Fruit fly (Drosophila melanogaster): ENCODE data around the gene CG9813.

Gene CG9813

DNA sequence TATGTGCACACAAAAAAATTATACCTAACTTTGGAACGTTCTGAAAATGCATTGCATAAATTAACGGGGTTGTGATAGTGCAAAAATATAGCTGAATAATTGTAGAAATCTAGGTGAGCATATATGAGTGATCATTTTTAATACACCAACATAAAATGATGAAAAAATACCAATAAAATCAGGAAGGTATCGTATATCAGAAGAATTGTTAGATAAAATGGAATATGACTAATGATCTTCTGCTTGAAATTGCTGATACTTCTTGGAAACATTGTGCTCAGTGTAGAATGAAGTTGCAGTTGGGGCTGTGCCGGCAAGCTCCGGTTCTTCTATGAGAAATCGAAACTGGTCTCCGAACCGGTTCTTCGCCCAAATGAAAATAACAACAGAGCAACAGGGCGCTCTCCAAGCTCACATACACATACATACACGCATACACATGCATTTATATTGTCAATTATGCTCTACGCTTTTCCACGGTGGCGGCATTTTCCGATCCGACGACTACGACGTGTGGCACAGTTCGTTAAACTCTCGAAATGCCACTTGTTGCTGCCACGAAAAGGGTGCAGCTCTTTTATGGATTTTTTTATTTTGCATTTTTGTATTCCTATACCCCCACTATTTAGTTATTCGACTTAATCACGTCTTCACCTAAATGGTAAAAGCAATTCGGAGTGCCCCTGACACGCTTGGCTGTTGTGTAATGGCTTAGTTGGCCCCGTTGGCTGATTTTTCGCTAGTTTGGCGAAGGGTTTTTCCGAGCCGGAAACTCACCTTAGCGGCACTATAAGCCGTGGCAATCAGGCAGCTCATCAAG is 21.5 kb upstream of the CG9813 start (continued):
- peak; percentile 80 for TF ChIP-seq tin (GFP tag; optimal IDR thresholded peaks at IDR 0.05)
- peak; percentile 84 for TF ChIP-seq CG8089 (GFP tag; optimal IDR thresholded peaks at IDR 0.05)
- peak; percentile 85 for TF ChIP-seq Six4 (GFP tag; optimal IDR thresholded peaks at IDR 0.05)
- TF ChIP-seq CG31441 (GFP tag; IDR thresholded peaks at IDR 0.05), result peak; percentile 90
- TF ChIP-seq CG10267 (tag; optimal IDR thresholded peaks at IDR 0.05), result peak; percentile 84
- no peak for TF ChIP-seq hbn (GFP tag; IDR thresholded peaks at IDR 0.05; ENCODE audit: partially characterized antibody)
- no peak for TF ChIP-seq CG42726 (GFP tag; IDR thresholded peaks at IDR 0.05; ENCODE audit: partially characterized antibody)
- TF ChIP-seq CG2120 (GFP tag; optimal IDR thresholded peaks at IDR 0.05), result peak; percentile 92
- peak; percentile 48 for TF ChIP-seq MBD-R2 (GFP tag; IDR thresholded peaks at IDR 0.05)
- peak; percentile 82 for TF ChIP-seq CG17359 (tag; optimal IDR thresholded peaks at IDR 0.05)
- TF ChIP-seq Opbp (GFP tag; IDR thresholded peaks at IDR 0.05; ENCODE audit: partially characterized antibody), result no peak
- peak; percentile 89 for TF ChIP-seq CG11398 (GFP tag; optimal IDR thresholded peaks at IDR 0.05)
- peak; percentile 55 for TF ChIP-seq CG17186 (GFP tag; optimal IDR thresholded peaks at IDR 0.05)
- no peak for TF ChIP-seq knrl (GFP tag; IDR thresholded peaks at IDR 0.05; ENCODE audit: partially characterized antibody)
- peak; percentile 92 for TF ChIP-seq Abd-B (GFP tag; optimal IDR thresholded peaks at IDR 0.05)
- peak; percentile 86 for TF ChIP-seq CG32767 (GFP tag; IDR thresholded peaks at IDR 0.05)
- TF ChIP-seq ase (GFP tag; IDR thresholded peaks at IDR 0.05), result peak; percentile 66
- TF ChIP-seq CG8478 (optimal IDR thresholded peaks at IDR 0.05), result no peak
- TF ChIP-seq CG8388 (GFP tag; optimal IDR thresholded peaks at IDR 0.05), result peak; percentile 91
- TF ChIP-seq Ets97D (GFP tag; optimal IDR thresholded peaks at IDR 0.05), result peak; percentile 50
- peak; percentile 91 for TF ChIP-seq CG7786 (GFP tag; optimal IDR thresholded peaks at IDR 0.05)
- peak; percentile 63; the same call in 1 of the 3 replicates for TF ChIP-seq C15 (GFP tag; IDR thresholded peaks at IDR 0.05)
- TF ChIP-seq seq (GFP tag; IDR thresholded peaks at IDR 0.05), result peak; percentile 92
- TF ChIP-seq sob (GFP tag; IDR thresholded peaks at IDR 0.05), result peak; percentile 80
- peak; percentile 68 for TF ChIP-seq CG8359 (GFP tag; optimal IDR thresholded peaks at IDR 0.05; ENCODE audit: borderline replicate concordance)
- TF ChIP-seq Aef1 (GFP tag; IDR thresholded peaks at IDR 0.05), result peak; percentile 66; the same call in 2 of the 3 replicates
- TF ChIP-seq CG9727 (GFP tag; optimal IDR thresholded peaks at IDR 0.05), result peak; percentile 91
- TF ChIP-seq Lim3 (GFP tag; IDR thresholded peaks at IDR 0.05), result 0 out of 2 replicates have a peak, but pooled peaks have one; percentile 24
- peak; percentile 83 for TF ChIP-seq ttk (GFP tag; IDR thresholded peaks at IDR 0.05)
- TF ChIP-seq exex (tag; optimal IDR thresholded peaks at IDR 0.05), result peak; percentile 12
- peak; percentile 3 for TF ChIP-seq YL-1 (GFP tag; optimal IDR thresholded peaks at IDR 0.05)
- peak; percentile 92 for TF ChIP-seq phol (tag; optimal IDR thresholded peaks at IDR 0.05)
- no peak for TF ChIP-seq sc (optimal IDR thresholded peaks at IDR 0.05)
- peak; percentile 90 for TF ChIP-seq sc (GFP tag; optimal IDR thresholded peaks at IDR 0.05)
- TF ChIP-seq CG12769 (tag; optimal IDR thresholded peaks at IDR 0.05), result peak; percentile 85
- TF ChIP-seq Bteb2 (GFP tag; optimal IDR thresholded peaks at IDR 0.05), result peak; percentile 89
- TF ChIP-seq nom (GFP tag; optimal IDR thresholded peaks at IDR 0.05), result peak; percentile 91
- peak; percentile 32 for TF ChIP-seq Hmx (GFP tag; optimal IDR thresholded peaks at IDR 0.05)
- TF ChIP-seq CG8944 (GFP tag; optimal IDR thresholded peaks at IDR 0.05), result peak; percentile 86
- TF ChIP-seq CG10654 (GFP tag; optimal IDR thresholded peaks at IDR 0.05), result peak; percentile 85
- TF ChIP-seq ara (GFP tag; IDR thresholded peaks at IDR 0.05), result peak; percentile 88
- peak; percentile 48 for TF ChIP-seq corto (GFP tag; optimal IDR thresholded peaks at IDR 0.05)
- TF ChIP-seq CG7839 (tag; optimal IDR thresholded peaks at IDR 0.05), result peak; percentile 95
- no peak for TF ChIP-seq Dref (GFP tag; IDR thresholded peaks at IDR 0.05)
- TF ChIP-seq dan (GFP tag; IDR thresholded peaks at IDR 0.05), result peak; percentile 65; the same call in 1 of the 2 replicates
- TF ChIP-seq CG6791 (GFP tag; IDR thresholded peaks at IDR 0.05; ENCODE audit: partially characterized antibody), result no peak
- TF ChIP-seq CTCF (GFP tag; optimal IDR thresholded peaks at IDR 0.05), result peak; percentile 43
- TF ChIP-seq twi (tag; optimal IDR thresholded peaks at IDR 0.05), result peak; percentile 80
- peak; percentile 71; the same call in 1 of the 3 replicates for TF ChIP-seq CG11456 (GFP tag; IDR thresholded peaks at IDR 0.05)
- no peak for TF ChIP-seq inv (GFP tag; IDR thresholded peaks at IDR 0.05; ENCODE audit: partially characterized antibody)
